Worm (Caenorhabditis elegans) whole organism, L3 larva: ENCODE measurements around the gene mat-2.
A peak's percentile ranks its signal among the peaks of the same experiment; 100 is the strongest.

Experiments
- R02D3.7 ChIP-seq: fragments of 150-350 bp; optimal IDR thresholded peaks from 2 replicates; lab custom pipeline; 2014; ENCODE audit warnings: missing biosample characterization, missing genetic modification characterization
- aly-2 ChIP-seq: fragments of 150-350 bp; optimal IDR thresholded peaks from 2 replicates; lab custom pipeline; 2014; ENCODE audit warnings: missing biosample characterization, missing genetic modification characterization
- ama-1 ChIP-seq: fragments of 150-350 bp; optimal IDR thresholded peaks from 2 replicates; lab custom pipeline; 2018
- ceh-16 ChIP-seq: sonication (generic microtip); optimal IDR thresholded peaks from 2 replicates; lab custom pipeline; 2017; ENCODE audit warnings: missing biosample characterization, missing genetic modification characterization
- ceh-28 ChIP-seq: fragments of 150-350 bp; optimal IDR thresholded peaks from 2 replicates; lab custom pipeline; 2014; ENCODE audit warnings: missing biosample characterization, missing genetic modification reagents, missing genetic modification characterization
- ceh-82 ChIP-seq: fragments of 150-350 bp; optimal IDR thresholded peaks from 2 replicates; lab custom pipeline; 2014; ENCODE audit warnings: missing biosample characterization, missing genetic modification characterization
- egl-27 ChIP-seq: sonication (generic microtip); optimal IDR thresholded peaks from 4 replicates; lab custom pipeline; 2017; ENCODE audit warnings: missing biosample characterization, missing genetic modification reagents, missing genetic modification characterization
- egl-5 ChIP-seq: fragments of 150-350 bp; optimal IDR thresholded peaks from 2 replicates; lab custom pipeline; 2017; ENCODE audit warnings: missing biosample characterization, missing genetic modification reagents, missing genetic modification characterization, inconsistent platforms
- elt-2 ChIP-seq: sonication (generic microtip); optimal IDR thresholded peaks from 2 replicates; lab custom pipeline; 2016; ENCODE audit warnings: missing genetic modification reagents, mild to moderate bottlenecking, missing genetic modification characterization, missing compliant biosample characterization
- elt-3 ChIP-seq, 3 experiments: fragments of 150-350 bp in 1 of 3; sonication (generic microtip) in 2 of 3; optimal IDR thresholded peaks; 2 replicates in 2 of 3; 4 replicates in 1 of 3; lab custom pipeline; 2014 to 2017; ENCODE audit warnings: missing biosample characterization in 3 of 3, missing genetic modification characterization in 3 of 3
- eor-1 ChIP-seq, 2 experiments: fragments of 150-350 bp; optimal IDR thresholded peaks; 2 replicates each; lab custom pipeline; 2014 to 2018; ENCODE audit warnings: missing biosample characterization in 2 of 2, missing genetic modification characterization in 2 of 2
- fkh-10 ChIP-seq: sonication (generic microtip); optimal IDR thresholded peaks from 2 replicates; lab custom pipeline; 2017; ENCODE audit warnings: missing biosample characterization, missing genetic modification reagents, missing genetic modification characterization
- fkh-2 ChIP-seq: fragments of 150-350 bp; optimal IDR thresholded peaks from 2 replicates; lab custom pipeline; 2014; ENCODE audit warnings: missing biosample characterization, missing genetic modification reagents, missing genetic modification characterization
- hmg-11 ChIP-seq: sonication (generic microtip); optimal IDR thresholded peaks from 2 replicates; lab custom pipeline; 2016; ENCODE audit warnings: missing genetic modification characterization, missing compliant biosample characterization
- jun-1 ChIP-seq: fragments of 150-350 bp; optimal IDR thresholded peaks from 2 replicates; lab custom pipeline; 2014; ENCODE audit warnings: missing biosample characterization, missing genetic modification reagents, missing genetic modification characterization
- lin-15B ChIP-seq: fragments of 150-350 bp; optimal IDR thresholded peaks from 2 replicates; lab custom pipeline; 2014; ENCODE audit warnings: missing biosample characterization, missing genetic modification characterization
- lin-39 ChIP-seq: fragments of 150-350 bp; optimal IDR thresholded peaks from 2 replicates; lab custom pipeline; 2018; ENCODE audit warnings: missing biosample characterization, missing genetic modification reagents, missing genetic modification characterization
- lsy-12 ChIP-seq: sonication (generic microtip); optimal IDR thresholded peaks from 2 replicates; lab custom pipeline; 2016; ENCODE audit warnings: mild to moderate bottlenecking, missing genetic modification characterization, missing compliant biosample characterization
- mml-1 ChIP-seq: fragments of 150-350 bp; sonication (generic microtip); optimal IDR thresholded peaks from 3 replicates; lab custom pipeline; 2014; ENCODE audit warnings: missing biosample characterization, missing genetic modification characterization
- nfya-1 ChIP-seq: sonication (generic microtip); optimal IDR thresholded peaks from 2 replicates; lab custom pipeline; 2017; ENCODE audit warnings: missing genetic modification characterization, mild to moderate bottlenecking, missing compliant biosample characterization, antibody characterized with exemption, moderate library complexity; ENCODE audit not compliant: insufficient read depth
- nhr-12 ChIP-seq: fragments of 150-350 bp; optimal IDR thresholded peaks from 2 replicates; lab custom pipeline; 2014; ENCODE audit warnings: missing biosample characterization, missing genetic modification characterization
- nhr-23 ChIP-seq: fragments of 150-350 bp; optimal IDR thresholded peaks from 2 replicates; lab custom pipeline; 2014; ENCODE audit warnings: missing biosample characterization, missing genetic modification reagents, missing genetic modification characterization
- nhr-237 ChIP-seq: fragments of 150-350 bp; optimal IDR thresholded peaks from 2 replicates; lab custom pipeline; 2014; ENCODE audit warnings: missing biosample characterization, missing genetic modification characterization
- nhr-25 ChIP-seq: sonication (generic microtip); optimal IDR thresholded peaks from 2 replicates; lab custom pipeline; 2017; ENCODE audit warnings: missing biosample characterization, missing genetic modification characterization
- nhr-28 ChIP-seq: fragments of 150-350 bp; optimal IDR thresholded peaks from 2 replicates; lab custom pipeline; 2014; ENCODE audit warnings: missing biosample characterization, missing genetic modification characterization
- nhr-43 ChIP-seq: sonication (generic microtip); optimal IDR thresholded peaks from 2 replicates; lab custom pipeline; 2016; ENCODE audit warnings: mild to moderate bottlenecking, missing genetic modification characterization, missing compliant biosample characterization; ENCODE audit not compliant: poor library complexity, severe bottlenecking
- nhr-67 ChIP-seq: fragments of 150-350 bp; optimal IDR thresholded peaks from 2 replicates; lab custom pipeline; 2014; ENCODE audit warnings: missing biosample characterization, missing genetic modification characterization
- nhr-77 ChIP-seq: fragments of 150-350 bp; optimal IDR thresholded peaks from 2 replicates; lab custom pipeline; 2014; ENCODE audit warnings: missing biosample characterization, missing genetic modification characterization
- pha-4 ChIP-seq: fragments of 150-350 bp; optimal IDR thresholded peaks from 2 replicates; lab custom pipeline; 2014; ENCODE audit warnings: missing biosample characterization, missing genetic modification reagents, missing genetic modification characterization
- pqm-1 ChIP-seq: fragments of 150-350 bp; optimal IDR thresholded peaks from 2 replicates; lab custom pipeline; 2017; ENCODE audit warnings: missing biosample characterization, missing genetic modification characterization, inconsistent platforms
- skn-1 ChIP-seq: fragments of 150-350 bp; optimal IDR thresholded peaks from 2 replicates; lab custom pipeline; 2014; ENCODE audit warnings: missing biosample characterization, missing genetic modification characterization
- snpc-4 ChIP-seq: fragments of 150-350 bp; optimal IDR thresholded peaks from 2 replicates; lab custom pipeline; 2014; ENCODE audit warnings: missing biosample characterization, missing genetic modification characterization
- tbx-2 ChIP-seq: sonication (generic microtip); optimal IDR thresholded peaks from 2 replicates; lab custom pipeline; 2016; ENCODE audit warnings: mild to moderate bottlenecking, missing genetic modification characterization, missing compliant biosample characterization
- unc-39 ChIP-seq: sonication (generic microtip); optimal IDR thresholded peaks from 4 replicates; lab custom pipeline; 2017; ENCODE audit warnings: missing biosample characterization, missing genetic modification characterization
- unc-62 ChIP-seq: fragments of 150-350 bp; sonication (generic microtip); optimal IDR thresholded peaks from 4 replicates; lab custom pipeline; 2014; ENCODE audit warnings: missing biosample characterization, missing genetic modification reagents, missing genetic modification characterization
- zag-1 ChIP-seq: fragments of 150-350 bp; optimal IDR thresholded peaks from 2 replicates; lab custom pipeline; 2014; ENCODE audit warnings: missing biosample characterization, missing genetic modification characterization
- ztf-11 ChIP-seq: fragments of 150-350 bp; optimal IDR thresholded peaks from 2 replicates; lab custom pipeline; 2014; ENCODE audit warnings: missing biosample characterization, missing genetic modification characterization

mat-2 gene

DNA sequence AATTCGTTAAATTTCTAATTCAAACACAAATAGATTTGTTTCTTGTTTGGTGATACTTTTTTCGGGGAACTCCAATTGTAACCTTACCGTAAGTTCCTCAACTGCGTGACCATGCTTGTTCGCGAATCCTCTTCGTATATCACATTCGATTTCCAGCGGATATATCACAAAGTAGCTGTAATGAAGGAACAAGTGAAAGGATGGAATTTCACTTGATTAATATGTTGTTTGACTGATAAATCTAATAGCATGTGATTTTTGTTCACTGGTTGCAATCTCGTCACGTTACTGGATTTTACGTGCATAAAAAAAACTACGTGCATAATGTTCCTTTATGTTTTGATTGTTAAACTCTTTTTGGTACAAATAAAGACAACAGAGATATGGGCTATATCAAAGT, 49.2 kb downstream of the mat-2 start:
- TF ChIP-seq nhr-25 = peak; percentile 26
- TF ChIP-seq unc-62 = no peak
- TF ChIP-seq, all 47 proteins: peak for 1

DNA sequence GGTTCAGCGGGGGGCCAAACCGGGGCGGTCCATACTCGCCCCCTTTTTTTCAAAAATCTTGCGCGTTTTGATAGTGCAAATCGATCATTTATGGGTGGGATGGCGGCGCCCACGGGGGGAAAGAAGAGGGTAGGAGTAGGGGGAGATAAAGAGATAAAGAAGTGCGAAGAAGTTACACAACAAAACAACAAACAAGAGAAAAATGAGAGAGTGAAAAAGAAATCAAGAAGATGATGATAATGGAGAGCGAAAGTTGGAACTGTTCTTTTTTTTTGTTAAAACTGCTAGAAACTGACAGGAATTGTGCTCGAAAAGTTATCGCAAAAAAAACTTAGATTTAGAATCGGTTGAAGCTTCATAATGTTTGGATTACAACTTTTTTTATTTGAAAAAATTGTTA, 49.9 kb downstream of the mat-2 start, which contains the start of gene ptr-13:
Gene ptr-13 (minus strand): TSS at position 92 of the 400 bp plus-strand sequence.
- TF ChIP-seq elt-3 (tag; optimal IDR thresholded peaks at IDR 0.05; lab: Kevin White, UChicago) = peak in 1 of 3 experiments; percentile 24
- TF ChIP-seq nhr-77 (tag; lab: Kevin White, UChicago) = no peak
- TF ChIP-seq jun-1 (tag; lab: Kevin White, UChicago) = no peak

DNA sequence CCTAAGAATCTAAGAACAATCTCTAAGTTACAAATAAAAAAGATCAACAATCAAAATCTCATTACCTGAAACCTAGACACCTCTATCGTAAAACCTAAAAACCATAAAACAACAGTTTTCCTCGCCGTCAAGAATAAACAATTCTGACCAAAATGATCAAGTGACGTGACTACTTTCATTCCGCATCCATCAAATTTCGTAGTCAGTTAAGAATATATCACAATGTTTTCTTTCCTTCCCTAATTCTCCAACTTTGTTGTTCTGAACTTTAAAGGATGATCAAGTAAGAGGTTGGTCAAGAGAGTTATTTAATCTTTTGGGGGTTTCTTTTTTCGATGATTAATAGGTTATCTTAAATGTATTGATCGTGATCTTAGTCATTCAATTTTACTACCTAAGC, 50.8 kb downstream of the mat-2 start:
- no peak for TF ChIP-seq egl-5
- TF ChIP-seq nhr-67 (tag; lab: Kevin White, UChicago) = no peak
- TF ChIP-seq lin-39 (tag; lab: Kevin White, UChicago) = no peak
- TF ChIP-seq nhr-12 (tag; lab: Kevin White, UChicago) = no peak
- no peak for TF ChIP-seq elt-3 (tag; optimal IDR thresholded peaks at IDR 0.05; lab: Kevin White, UChicago)
- TF ChIP-seq ceh-28 (tag; lab: Kevin White, UChicago) = no peak
- TF ChIP-seq nhr-25 = no peak
- TF ChIP-seq elt-2 = no peak
- TF ChIP-seq egl-27 (tag; lab: Kevin White, UChicago) = no peak
- TF ChIP-seq eor-1 (tag; optimal IDR thresholded peaks at IDR 0.05; lab: Kevin White, UChicago) = no peak
- TF ChIP-seq zag-1 (tag; lab: Kevin White, UChicago) = no peak
- TF ChIP-seq lin-15B (tag; lab: Kevin White, UChicago) = no peak
- no peak for TF ChIP-seq nhr-28 (tag; lab: Kevin White, UChicago)
- no peak for TF ChIP-seq lsy-12 (tag; lab: Kevin White, UChicago)
- no peak for TF ChIP-seq unc-39 (tag; lab: Kevin White, UChicago)
- TF ChIP-seq nhr-237 = no peak
- TF ChIP-seq fkh-10 = no peak
- TF ChIP-seq unc-62 = no peak
- TF ChIP-seq skn-1 = no peak
- no peak for TF ChIP-seq ama-1 (lab: Kevin White, UChicago)
- TF ChIP-seq, all 47 proteins: peak for 0

DNA sequence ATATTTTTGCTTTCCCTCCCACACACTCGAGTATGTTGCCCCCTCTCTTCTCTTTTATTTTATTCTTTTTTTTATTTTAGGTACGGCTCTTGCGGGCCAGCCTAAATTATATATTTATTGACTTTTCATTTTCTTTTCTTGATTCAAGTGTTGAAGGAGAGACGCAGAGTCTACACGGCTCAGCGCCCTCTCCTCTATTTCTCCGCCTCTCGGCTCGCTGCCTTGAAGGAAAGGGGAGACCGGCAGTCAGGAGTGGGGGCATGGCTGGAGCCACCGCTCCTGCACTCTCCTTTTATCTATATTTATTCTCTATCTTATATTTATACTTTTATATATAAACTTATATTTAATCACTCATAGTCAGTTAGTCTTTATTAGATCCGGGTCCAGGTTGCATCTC, 53.9 kb downstream of the mat-2 start:
- TF ChIP-seq R02D3.7 (tag; lab: Kevin White, UChicago) = no peak
- TF ChIP-seq nfya-1 (tag; lab: Kevin White, UChicago) = peak; percentile 40
- TF ChIP-seq pqm-1 (tag; lab: Kevin White, UChicago) = no peak
- peak; percentile 69 for TF ChIP-seq snpc-4 (tag; lab: Kevin White, UChicago)
- peak; percentile 43 for TF ChIP-seq pha-4 (tag; lab: Kevin White, UChicago)

DNA sequence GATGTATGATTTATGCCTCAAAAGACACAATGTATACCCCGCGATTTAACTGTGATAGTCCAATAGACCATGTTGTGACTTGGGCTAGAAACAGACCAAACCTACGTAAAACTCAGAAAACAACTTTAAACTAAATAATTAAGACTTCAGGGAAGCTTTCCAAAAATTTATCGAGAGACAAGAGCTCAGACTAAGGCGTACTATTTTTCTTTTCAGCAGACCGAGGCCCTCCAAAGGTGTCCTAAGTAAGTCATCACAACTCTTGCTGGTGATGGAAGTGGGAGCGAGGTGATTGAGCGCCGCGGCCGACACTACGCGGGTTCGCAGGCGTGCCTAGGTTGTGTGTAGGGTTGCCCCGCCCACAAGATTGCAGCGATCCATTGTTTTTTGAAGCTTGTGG, 54.5 kb downstream of the mat-2 start:
- TF ChIP-seq eor-1 (tag; optimal IDR thresholded peaks at IDR 0.05; lab: Kevin White, UChicago) (no peak), nhr-23 (tag; lab: Kevin White, UChicago) (peak; percentile 70), snpc-4 (tag; lab: Kevin White, UChicago) (peak; percentile 99), elt-2 (peak; percentile 50), ceh-82 (peak; percentile 21), ceh-28 (tag; lab: Kevin White, UChicago) (peak; percentile 48), nhr-77 (tag; lab: Kevin White, UChicago) (peak; percentile 43), nfya-1 (tag; lab: Kevin White, UChicago) (peak; percentile 73), egl-5 (no peak), lin-15B (tag; lab: Kevin White, UChicago) (peak; percentile 40), nhr-25 (peak; percentile 65), skn-1 (peak; percentile 44), nhr-12 (tag; lab: Kevin White, UChicago) (no peak), jun-1 (tag; lab: Kevin White, UChicago) (no peak), mml-1 (tag; lab: Kevin White, UChicago) (no peak), nhr-43 (tag; lab: Kevin White, UChicago) (peak; percentile 91), hmg-11 (tag; lab: Kevin White, UChicago) (peak; percentile 51), lin-39 (tag; lab: Kevin White, UChicago) (peak; percentile 28), R02D3.7 (tag; lab: Kevin White, UChicago) (peak; percentile 54), lsy-12 (tag; lab: Kevin White, UChicago) (peak; percentile 65), fkh-2 (no peak), ama-1 (lab: Kevin White, UChicago) (peak; percentile 96), pha-4 (tag; lab: Kevin White, UChicago) (peak; percentile 34), ceh-16 (tag; lab: Kevin White, UChicago) (no peak), tbx-2 (tag; lab: Kevin White, UChicago) (peak; percentile 36), ztf-11 (tag; lab: Kevin White, UChicago) (no peak), aly-2 (tag; lab: Kevin White, UChicago) (peak; percentile 78), elt-3 (tag; optimal IDR thresholded peaks at IDR 0.05; lab: Kevin White, UChicago) (no peak), unc-62 (no peak)
